Worm (Caenorhabditis elegans) whole organism, L4 larva: ENCODE data around the gene K01G5.8.

Experiments
- F44E2.7 ChIP-seq: fragments of 200-800 bp; sonication (Bioruptor generic); IDR thresholded peaks from 2 replicates; pipeline ENCODE4 v2.1.2; 2022; ENCODE audit warnings: missing genetic modification characterization, missing compliant biosample characterization
- F49E8.2 ChIP-seq: sonication (generic microtip); optimal IDR thresholded peaks from 2 replicates; lab custom pipeline; 2016; ENCODE audit warnings: missing compliant biosample characterization, mild to moderate bottlenecking, missing genetic modification characterization, borderline replicate concordance
- T20F7.1 ChIP-seq: fragments of 200-800 bp; sonication (Bioruptor generic); optimal IDR thresholded peaks from 2 replicates; lab custom pipeline; 2018; ENCODE audit warnings: mild to moderate bottlenecking, missing genetic modification characterization, missing compliant biosample characterization
- Y48G9A.11 ChIP-seq: fragments of 200-800 bp; sonication (Bioruptor generic); IDR thresholded peaks from 2 replicates; pipeline ENCODE4 v1.3.6; 2022; ENCODE audit warnings: missing genetic modification reagents, missing genetic modification characterization, missing compliant biosample characterization
- ZK546.5 ChIP-seq, 2 experiments: sonication (generic microtip); optimal IDR thresholded peaks; 2 replicates each; lab custom pipeline; 2017; ENCODE audit warnings: missing biosample characterization in 2 of 2, missing genetic modification characterization in 2 of 2
- aha-1 ChIP-seq: fragments of 150-350 bp; peaks from one replicate; lab custom pipeline; 2014; ENCODE audit warnings: missing biosample characterization, missing genetic modification characterization
- aly-2 ChIP-seq: sonication (generic microtip); optimal IDR thresholded peaks from 2 replicates; lab custom pipeline; 2018; ENCODE audit warnings: missing biosample characterization, missing genetic modification characterization
- ama-1 ChIP-seq: fragments of 150-350 bp; optimal IDR thresholded peaks from 2 replicates; lab custom pipeline; 2014; ENCODE audit warnings: inconsistent platforms, mixed read lengths
- attf-4 ChIP-seq: sonication (generic microtip); optimal IDR thresholded peaks from 3 replicates; lab custom pipeline; 2017; ENCODE audit warnings: missing biosample characterization, missing genetic modification characterization
- ceh-20 ChIP-seq: fragments of 200-800 bp; sonication (Bioruptor generic); IDR thresholded peaks from 2 replicates; pipeline ENCODE4 v1.3.6; 2022; ENCODE audit warnings: missing genetic modification reagents, missing genetic modification characterization, missing compliant biosample characterization
- ceh-32 ChIP-seq: sonication (generic microtip); optimal IDR thresholded peaks from 2 replicates; lab custom pipeline; 2016; ENCODE audit warnings: mild to moderate bottlenecking, missing genetic modification characterization, missing compliant biosample characterization; ENCODE audit not compliant: poor library complexity
- ctbp-1 ChIP-seq: fragments of 200-800 bp; sonication (Bioruptor generic); IDR thresholded peaks from 2 replicates; pipeline ENCODE4 v1.3.6; 2022; ENCODE audit warnings: missing genetic modification reagents, missing genetic modification characterization, missing compliant biosample characterization
- daf-16 ChIP-seq, 3 experiments: sonication (generic microtip); optimal IDR thresholded peaks; 2 replicates each; lab custom pipeline; 2016 to 2017; ENCODE audit warnings: missing genetic modification characterization in 3 of 3, missing genetic modification reagents in 3 of 3, mild to moderate bottlenecking in 2 of 3, missing compliant biosample characterization in 2 of 3, missing biosample characterization in 1 of 3, moderate library complexity in 1 of 3
- daf-8 ChIP-seq: fragments of 200-800 bp; sonication (Bioruptor generic); IDR thresholded peaks from 2 replicates; pipeline ENCODE4 v1.3.6; 2022; ENCODE audit warnings: missing genetic modification characterization, missing compliant biosample characterization
- dmd-6 ChIP-seq: fragments of 200-800 bp; sonication (Bioruptor generic); IDR thresholded peaks from 2 replicates; pipeline ENCODE4 v1.3.6; 2022; ENCODE audit warnings: missing genetic modification reagents, missing genetic modification characterization, missing compliant biosample characterization
- dmd-9 ChIP-seq: fragments of 200-800 bp; sonication (Bioruptor generic); IDR thresholded peaks from 2 replicates; pipeline ENCODE4 v1.3.6; 2022; ENCODE audit warnings: missing genetic modification reagents, missing genetic modification characterization, missing compliant biosample characterization
- dve-1 ChIP-seq: sonication (generic microtip); optimal IDR thresholded peaks from 2 replicates; lab custom pipeline; 2017; ENCODE audit warnings: antibody characterized with exemption, mild to moderate bottlenecking, missing genetic modification characterization, missing compliant biosample characterization; ENCODE audit not compliant: insufficient read depth
- hif-1 ChIP-seq, 2 experiments: sonication (generic microtip); optimal IDR thresholded peaks; 2 replicates each; lab custom pipeline; 2016 to 2017; ENCODE audit warnings: missing compliant biosample characterization in 2 of 2, missing genetic modification characterization in 2 of 2, missing genetic modification reagents in 2 of 2, missing genotype in 2 of 2, mild to moderate bottlenecking in 1 of 2
- hlh-11 ChIP-seq: fragments of 200-800 bp; sonication (Bioruptor generic); optimal IDR thresholded peaks from 2 replicates; lab custom pipeline; 2018; ENCODE audit warnings: mild to moderate bottlenecking, missing genetic modification characterization, missing compliant biosample characterization
- hlh-30 ChIP-seq: sonication (generic microtip); optimal IDR thresholded peaks from 2 replicates; lab custom pipeline; 2017; ENCODE audit warnings: antibody characterized with exemption, mild to moderate bottlenecking, missing genetic modification characterization, missing compliant biosample characterization; ENCODE audit not compliant: insufficient read depth
- lim-7 ChIP-seq: fragments of 200-800 bp; sonication (Bioruptor generic); IDR thresholded peaks from 2 replicates; pipeline ENCODE4 v1.3.6; 2022; ENCODE audit warnings: missing genetic modification characterization, missing compliant biosample characterization
- lin-1 ChIP-seq: fragments of 200-800 bp; sonication (Bioruptor generic); IDR thresholded peaks from 2 replicates; pipeline ENCODE4 v1.3.6; 2022; ENCODE audit warnings: missing genetic modification reagents, missing genetic modification characterization, missing compliant biosample characterization
- lin-29 ChIP-seq: fragments of 200-800 bp; sonication (Bioruptor generic); IDR thresholded peaks from 2 replicates; pipeline ENCODE4 v1.3.6; 2022; ENCODE audit warnings: missing genetic modification reagents, missing genetic modification characterization, missing compliant biosample characterization
- lin-38 ChIP-seq: fragments of 200-800 bp; sonication (Bioruptor generic); IDR thresholded peaks from 2 replicates; pipeline ENCODE4 v1.3.6; 2022; ENCODE audit warnings: missing genetic modification reagents, missing genetic modification characterization, missing compliant biosample characterization
- lsy-2 ChIP-seq, 2 experiments: fragments of 150-350 bp in 1 of 2; sonication (generic microtip) in 1 of 2; optimal IDR thresholded peaks; 2 replicates each; lab custom pipeline; 2014 to 2017; ENCODE audit warnings: missing biosample characterization in 2 of 2, missing genetic modification characterization in 2 of 2
- madf-5 ChIP-seq, 2 experiments: fragments of 200-800 bp; sonication (Bioruptor generic); IDR thresholded peaks; 2 replicates each; pipeline ENCODE4 v1.3.6; 2022; ENCODE audit warnings: missing compliant biosample characterization in 2 of 2, missing genetic modification characterization in 2 of 2
- mdl-1 ChIP-seq, 2 experiments: fragments of 150-350 bp in 1 of 2; sonication (generic microtip) in 1 of 2; optimal IDR thresholded peaks; 2 replicates each; lab custom pipeline; 2014 to 2017; ENCODE audit warnings: missing biosample characterization in 2 of 2, missing genetic modification characterization in 2 of 2
- mdt-29 ChIP-seq: fragments of 200-800 bp; sonication (Bioruptor generic); IDR thresholded peaks from 2 replicates; pipeline ENCODE4 v1.3.6; 2022; ENCODE audit warnings: missing genetic modification reagents, missing genetic modification characterization, missing compliant biosample characterization
- mep-1 ChIP-seq: fragments of 150-350 bp; sonication (generic microtip); optimal IDR thresholded peaks from 3 replicates; lab custom pipeline; 2014; ENCODE audit warnings: missing biosample characterization, missing genetic modification characterization
- mes-2 ChIP-seq: sonication (generic microtip); optimal IDR thresholded peaks from 2 replicates; lab custom pipeline; 2016; ENCODE audit warnings: missing genotype, mild to moderate bottlenecking, missing genetic modification characterization, missing compliant biosample characterization; ENCODE audit not compliant: poor library complexity, severe bottlenecking
- mxl-2 ChIP-seq: fragments of 200-800 bp; sonication (Bioruptor generic); conservative IDR thresholded peaks from 2 replicates; pipeline ENCODE4 v1.3.6; 2022; ENCODE audit warnings: missing genetic modification reagents, missing genetic modification characterization, missing compliant biosample characterization
- mxl-3 ChIP-seq: fragments of 200-800 bp; sonication (Bioruptor generic); optimal IDR thresholded peaks from 2 replicates; lab custom pipeline; 2018; ENCODE audit warnings: mild to moderate bottlenecking, missing genetic modification characterization, missing compliant biosample characterization
- nhr-102 ChIP-seq: sonication (generic microtip); optimal IDR thresholded peaks from 2 replicates; lab custom pipeline; 2016; ENCODE audit warnings: mild to moderate bottlenecking, missing genetic modification characterization, moderate library complexity, missing compliant biosample characterization
- nhr-25 ChIP-seq: sonication (generic microtip); optimal IDR thresholded peaks from 2 replicates; lab custom pipeline; 2017; ENCODE audit warnings: missing genetic modification characterization, mild to moderate bottlenecking, missing compliant biosample characterization, antibody characterized with exemption, moderate library complexity, borderline replicate concordance; ENCODE audit not compliant: insufficient read depth
- nhr-28 ChIP-seq: fragments of 150-350 bp; optimal IDR thresholded peaks from 2 replicates; lab custom pipeline; 2014; ENCODE audit warnings: missing biosample characterization, missing genetic modification characterization
- nhr-48 ChIP-seq: sonication (generic microtip); optimal IDR thresholded peaks from 2 replicates; lab custom pipeline; 2016; ENCODE audit warnings: mild to moderate bottlenecking, missing genetic modification characterization, missing compliant biosample characterization
- nhr-6 ChIP-seq: fragments of 150-350 bp; optimal IDR thresholded peaks from 2 replicates; lab custom pipeline; 2014; ENCODE audit warnings: missing biosample characterization, missing genetic modification characterization
- nhr-76 ChIP-seq: fragments of 150-350 bp; optimal IDR thresholded peaks from 2 replicates; lab custom pipeline; 2014; ENCODE audit warnings: missing biosample characterization, missing genetic modification characterization
- nhr-77 ChIP-seq: fragments of 150-350 bp; optimal IDR thresholded peaks from 2 replicates; lab custom pipeline; 2014; ENCODE audit warnings: missing biosample characterization, missing genetic modification characterization
- rbr-2 ChIP-seq: sonication (generic microtip); optimal IDR thresholded peaks from 2 replicates; lab custom pipeline; 2016; ENCODE audit warnings: missing genotype, missing genetic modification characterization, missing compliant biosample characterization
- snpc-4 ChIP-seq: fragments of 150-350 bp; optimal IDR thresholded peaks from 2 replicates; lab custom pipeline; 2014; ENCODE audit warnings: missing biosample characterization, missing genetic modification characterization
- spr-1 ChIP-seq: sonication (generic microtip); optimal IDR thresholded peaks from 2 replicates; lab custom pipeline; 2016; ENCODE audit warnings: mild to moderate bottlenecking, missing genetic modification characterization, missing compliant biosample characterization
- tra-1 ChIP-seq: fragments of 200-800 bp; sonication (Bioruptor generic); IDR thresholded peaks from 2 replicates; pipeline ENCODE4 v1.3.6; 2022; ENCODE audit warnings: missing genetic modification reagents, missing genetic modification characterization, missing compliant biosample characterization
- unc-62 ChIP-seq, 3 experiments: fragments of 150-350 bp in 1 of 3; sonication (generic microtip); optimal IDR thresholded peaks in 2 of 3; peaks in 1 of 3; 1 replicate in 1 of 3; 2 replicates in 2 of 3; lab custom pipeline; 2014 to 2017; ENCODE audit warnings: missing biosample characterization in 3 of 3, missing genetic modification characterization in 3 of 3, missing genetic modification reagents in 3 of 3, missing genotype in 1 of 3
- zfp-3 ChIP-seq: fragments of 200-800 bp; sonication (Bioruptor generic); conservative IDR thresholded peaks from 2 replicates; pipeline ENCODE4 v1.3.6; 2022; ENCODE audit warnings: missing genetic modification reagents, missing genetic modification characterization, missing compliant biosample characterization
- zip-11 ChIP-seq: fragments of 200-800 bp; sonication (Bioruptor generic); IDR thresholded peaks from 2 replicates; pipeline ENCODE4 v1.3.6; 2022; ENCODE audit warnings: missing genetic modification characterization, missing compliant biosample characterization

Gene K01G5.8

DNA sequence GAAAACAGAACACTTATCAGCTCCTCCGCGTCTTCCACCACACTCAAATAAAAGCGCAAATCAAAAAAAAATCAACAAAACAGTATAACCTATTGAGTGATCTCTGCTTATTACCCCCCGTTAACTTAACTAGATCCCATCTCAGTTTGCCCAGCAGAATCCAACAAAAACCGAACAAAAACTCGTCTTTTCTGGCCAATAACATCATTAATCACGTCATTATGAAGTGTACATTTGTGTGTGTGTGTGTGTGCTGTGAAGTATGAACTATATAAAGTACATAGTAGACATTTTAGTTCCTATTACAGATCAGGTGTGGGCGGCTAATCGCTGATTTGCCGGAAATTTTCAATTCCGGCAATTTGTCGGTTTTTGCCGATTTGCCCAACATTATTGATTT is 22.5 kb downstream of the K01G5.8 start:
- TF ChIP-seq nhr-77: no peak
- TF ChIP-seq dve-1 (tag; lab: Kevin White, UChicago): no peak
- TF ChIP-seq lsy-2 (tag; optimal IDR thresholded peaks at IDR 0.05; lab: Kevin White, UChicago): peak in 1 of 2 experiments; percentile 41
- peak; percentile 88 for TF ChIP-seq nhr-28
- peak; percentile 27 for TF ChIP-seq hlh-11 (tag; lab: Kevin White, UChicago)
- TF ChIP-seq mdt-29 (GFP tag; lab: Robert Waterston, UW): 0 out of 2 replicates have a peak, but pooled peaks have one; percentile 23

DNA sequence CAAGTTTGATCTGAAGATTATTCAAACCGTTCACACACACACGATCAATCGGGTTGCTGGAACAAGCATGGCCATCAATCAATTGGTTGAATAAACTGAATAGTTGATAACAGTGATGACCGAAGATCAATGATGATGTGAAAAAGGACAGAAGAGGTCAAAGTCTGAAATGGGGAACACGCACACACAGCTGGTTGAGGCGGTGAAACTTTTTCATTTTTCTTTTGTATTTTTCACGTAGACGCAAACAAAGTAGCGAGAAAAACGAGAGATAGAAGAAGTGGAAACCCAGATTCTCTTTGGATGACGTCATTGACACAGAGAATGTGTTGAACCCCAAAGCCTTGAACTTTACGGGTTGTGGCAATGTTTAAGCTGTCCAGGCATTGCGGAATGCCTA is 23.1 kb downstream of the K01G5.8 start:
- TF ChIP-seq lim-7 (GFP tag; lab: Robert Waterston, UW): no peak
- TF ChIP-seq mxl-3 (GFP tag; lab: Kevin White, UChicago): peak; percentile 93
- TF ChIP-seq daf-16 (GFP tag; optimal IDR thresholded peaks at IDR 0.05; lab: Kevin White, UChicago): peak in 1 of 2 experiments; percentile 30
- TF ChIP-seq daf-16 (tag; optimal IDR thresholded peaks at IDR 0.05; lab: Kevin White, UChicago): peak; percentile 41
- TF ChIP-seq nhr-76 (tag; lab: Kevin White, UChicago): no peak
- TF ChIP-seq nhr-28: peak; percentile 76
- TF ChIP-seq ZK546.5 (tag; optimal IDR thresholded peaks at IDR 0.05; lab: Kevin White, UChicago): no peak
- TF ChIP-seq aha-1 (tag; lab: Kevin White, UChicago): peak; percentile 99
- no peak for TF ChIP-seq ceh-32 (tag; lab: Kevin White, UChicago)
- peak; percentile 58 to 99 for TF ChIP-seq hif-1 (tag; optimal IDR thresholded peaks at IDR 0.05; lab: Kevin White, UChicago)
- peak; percentile 72 for TF ChIP-seq ama-1 (lab: Kevin White, UChicago)
- no peak for TF ChIP-seq daf-8 (GFP tag; lab: Robert Waterston, UW)
- peak; percentile 36 for TF ChIP-seq T20F7.1 (GFP tag; lab: Kevin White, UChicago)
- peak; percentile 31 for TF ChIP-seq lin-38 (GFP tag; lab: Robert Waterston, UW)
- peak; percentile 81 for TF ChIP-seq ceh-20 (GFP tag; lab: Robert Waterston, UW)
- TF ChIP-seq mep-1: peak; percentile 68
- TF ChIP-seq spr-1: peak; percentile 33
- TF ChIP-seq aly-2 (tag; lab: Kevin White, UChicago): no peak
- TF ChIP-seq mdl-1 (tag; optimal IDR thresholded peaks at IDR 0.05; lab: Kevin White, UChicago): peak; percentile 22 to 86
- TF ChIP-seq nhr-102 (tag; lab: Kevin White, UChicago): peak; percentile 38
- peak in 1 of 2 experiments; percentile 93 for TF ChIP-seq unc-62 (GFP tag; optimal IDR thresholded peaks at IDR 0.05 in 1 of 2; lab: Kevin White, UChicago)
- TF ChIP-seq unc-62 (tag; optimal IDR thresholded peaks at IDR 0.05; lab: Kevin White, UChicago): no peak
- peak; percentile 95 for TF ChIP-seq hlh-11 (tag; lab: Kevin White, UChicago)
- no peak for TF ChIP-seq Y48G9A.11 (GFP tag; lab: Robert Waterston, UW)
- TF ChIP-seq zfp-3: no peak
- TF ChIP-seq mdt-29 (GFP tag; lab: Robert Waterston, UW): 0 out of 2 replicates have a peak, but pooled peaks have one; percentile 17
- peak; percentile 68 for TF ChIP-seq nhr-25 (tag; lab: Kevin White, UChicago)
- no peak for TF ChIP-seq madf-5 (GFP tag; IDR thresholded peaks at IDR 0.05; lab: Robert Waterston, UW)
- TF ChIP-seq zip-11: no peak
- TF ChIP-seq mxl-2 (GFP tag; lab: Robert Waterston, UW): no peak
- peak; percentile 64; the same call in 1 of the 2 replicates for TF ChIP-seq tra-1 (GFP tag; lab: Robert Waterston, UW)
- TF ChIP-seq hlh-30 (tag; lab: Kevin White, UChicago): peak; percentile 54
- TF ChIP-seq F49E8.2 (tag; lab: Kevin White, UChicago): no peak
- peak; percentile 61 for TF ChIP-seq rbr-2
- peak; percentile 35 for TF ChIP-seq nhr-77
- peak; percentile 91 for TF ChIP-seq nhr-48 (tag; lab: Kevin White, UChicago)
- TF ChIP-seq mes-2: peak; percentile 37
- TF ChIP-seq attf-4 (tag; lab: Kevin White, UChicago): no peak
- no peak for TF ChIP-seq nhr-6 (tag; lab: Kevin White, UChicago)
- TF ChIP-seq dmd-9 (GFP tag; lab: Robert Waterston, UW): 0 out of 2 replicates have a peak, but pooled peaks have one; percentile 48
- TF ChIP-seq F44E2.7 (GFP tag; lab: Robert Waterston, UW): no peak
- TF ChIP-seq dmd-6 (GFP tag; lab: Robert Waterston, UW): peak; percentile 92
- peak; percentile 11; the same call in 1 of the 2 replicates for TF ChIP-seq ctbp-1 (GFP tag; lab: Robert Waterston, UW)
- no peak for TF ChIP-seq lin-29 (GFP tag; lab: Robert Waterston, UW)
- TF ChIP-seq dve-1 (tag; lab: Kevin White, UChicago): peak; percentile 93
- TF ChIP-seq lin-1 (GFP tag; lab: Robert Waterston, UW): peak; percentile 51
- no peak for TF ChIP-seq snpc-4 (tag; lab: Kevin White, UChicago)
